Worm (Caenorhabditis elegans) whole organism, L4/young adult: ENCODE measurements around the gene ctf-18.

Source experiments
- dao-5 ChIP-seq: sonication (generic microtip); optimal IDR thresholded peaks from 2 replicates; lab custom pipeline; 2016; ENCODE audit warnings: missing genotype, missing genetic modification characterization, moderate library complexity, missing compliant biosample characterization
- him-1 ChIP-seq: sonication (generic microtip); optimal IDR thresholded peaks from 2 replicates; lab custom pipeline; 2016; ENCODE audit warnings: missing genotype, missing genetic modification reagents, missing genetic modification characterization, missing compliant biosample characterization

DNA sequence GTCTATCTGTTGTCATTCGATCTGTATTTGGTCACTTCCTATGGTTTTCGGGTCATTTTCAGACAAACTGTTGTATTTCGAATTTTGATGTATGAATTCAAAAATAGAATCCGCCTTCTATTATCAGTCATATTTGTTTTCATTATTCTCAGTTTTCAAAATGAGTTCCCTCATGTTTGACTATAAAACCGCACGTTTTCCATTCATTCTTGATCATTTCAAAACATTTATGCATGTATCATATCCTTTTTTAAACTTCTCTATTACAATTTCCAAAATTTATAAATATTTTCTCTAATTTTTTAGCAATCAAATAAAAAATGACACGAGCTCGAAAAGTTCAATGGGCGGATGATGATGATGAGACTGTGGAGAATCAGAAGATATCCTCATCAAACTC lies 11.4 kb upstream of the ctf-18 start, which contains the start of gene K08F4.12:
- no peak for TF ChIP-seq him-1 (tag; lab: Kevin White, UChicago)
- TF ChIP-seq dao-5 (tag; lab: Kevin White, UChicago), result no peak
